Worm (Caenorhabditis elegans) whole organism, L3 larva: Measurements from ENCODE around the gene ser-2.

Experiments used
- R02D3.7 ChIP-seq: fragments of 150-350 bp; optimal IDR thresholded peaks from 2 replicates; lab custom pipeline; 2014; ENCODE audit warnings: missing biosample characterization, missing genetic modification characterization
- ZK546.5 ChIP-seq: sonication (generic microtip); optimal IDR thresholded peaks from 2 replicates; lab custom pipeline; 2017; ENCODE audit warnings: missing biosample characterization, missing genetic modification characterization
- aly-2 ChIP-seq: fragments of 150-350 bp; optimal IDR thresholded peaks from 2 replicates; lab custom pipeline; 2014; ENCODE audit warnings: missing biosample characterization, missing genetic modification characterization
- ama-1 ChIP-seq: fragments of 150-350 bp; optimal IDR thresholded peaks from 2 replicates; lab custom pipeline; 2018
- ceh-16 ChIP-seq: sonication (generic microtip); optimal IDR thresholded peaks from 2 replicates; lab custom pipeline; 2017; ENCODE audit warnings: missing biosample characterization, missing genetic modification characterization
- ceh-28 ChIP-seq: fragments of 150-350 bp; optimal IDR thresholded peaks from 2 replicates; lab custom pipeline; 2014; ENCODE audit warnings: missing biosample characterization, missing genetic modification reagents, missing genetic modification characterization
- ceh-82 ChIP-seq: fragments of 150-350 bp; optimal IDR thresholded peaks from 2 replicates; lab custom pipeline; 2014; ENCODE audit warnings: missing biosample characterization, missing genetic modification characterization
- ceh-9 ChIP-seq: sonication (generic microtip); optimal IDR thresholded peaks from 2 replicates; lab custom pipeline; 2018; ENCODE audit warnings: missing biosample characterization, missing genetic modification characterization
- daf-12 ChIP-seq: fragments of 150-350 bp; optimal IDR thresholded peaks from 2 replicates; lab custom pipeline; 2014; ENCODE audit warnings: missing biosample characterization, missing genetic modification reagents, missing genetic modification characterization
- egl-27 ChIP-seq: sonication (generic microtip); optimal IDR thresholded peaks from 4 replicates; lab custom pipeline; 2017; ENCODE audit warnings: missing biosample characterization, missing genetic modification reagents, missing genetic modification characterization
- egl-5 ChIP-seq: fragments of 150-350 bp; optimal IDR thresholded peaks from 2 replicates; lab custom pipeline; 2017; ENCODE audit warnings: missing biosample characterization, missing genetic modification reagents, missing genetic modification characterization, inconsistent platforms
- elt-1 ChIP-seq: fragments of 150-350 bp; optimal IDR thresholded peaks from 2 replicates; lab custom pipeline; 2014; ENCODE audit warnings: missing biosample characterization, missing genetic modification characterization
- elt-2 ChIP-seq: sonication (generic microtip); optimal IDR thresholded peaks from 2 replicates; lab custom pipeline; 2016; ENCODE audit warnings: missing genetic modification reagents, mild to moderate bottlenecking, missing genetic modification characterization, missing compliant biosample characterization
- elt-3 ChIP-seq, 3 experiments: fragments of 150-350 bp in 1 of 3; sonication (generic microtip) in 2 of 3; optimal IDR thresholded peaks; 2 replicates in 2 of 3; 4 replicates in 1 of 3; lab custom pipeline; 2014 to 2017; ENCODE audit warnings: missing biosample characterization in 3 of 3, missing genetic modification characterization in 3 of 3
- eor-1 ChIP-seq, 2 experiments: fragments of 150-350 bp; optimal IDR thresholded peaks; 2 replicates each; lab custom pipeline; 2014 to 2018; ENCODE audit warnings: missing biosample characterization in 2 of 2, missing genetic modification characterization in 2 of 2
- fkh-10 ChIP-seq: sonication (generic microtip); optimal IDR thresholded peaks from 2 replicates; lab custom pipeline; 2017; ENCODE audit warnings: missing biosample characterization, missing genetic modification reagents, missing genetic modification characterization
- fkh-2 ChIP-seq: fragments of 150-350 bp; optimal IDR thresholded peaks from 2 replicates; lab custom pipeline; 2014; ENCODE audit warnings: missing biosample characterization, missing genetic modification reagents, missing genetic modification characterization
- fos-1 ChIP-seq: fragments of 150-350 bp; optimal IDR thresholded peaks from 2 replicates; lab custom pipeline; 2014; ENCODE audit warnings: missing biosample characterization, missing genetic modification characterization
- hmg-11 ChIP-seq: sonication (generic microtip); optimal IDR thresholded peaks from 2 replicates; lab custom pipeline; 2016; ENCODE audit warnings: missing genetic modification characterization, missing compliant biosample characterization
- jun-1 ChIP-seq: fragments of 150-350 bp; optimal IDR thresholded peaks from 2 replicates; lab custom pipeline; 2014; ENCODE audit warnings: missing biosample characterization, missing genetic modification reagents, missing genetic modification characterization
- lin-15B ChIP-seq: fragments of 150-350 bp; optimal IDR thresholded peaks from 2 replicates; lab custom pipeline; 2014; ENCODE audit warnings: missing biosample characterization, missing genetic modification characterization
- lin-39 ChIP-seq: fragments of 150-350 bp; optimal IDR thresholded peaks from 2 replicates; lab custom pipeline; 2018; ENCODE audit warnings: missing biosample characterization, missing genetic modification reagents, missing genetic modification characterization
- lsy-12 ChIP-seq: sonication (generic microtip); optimal IDR thresholded peaks from 2 replicates; lab custom pipeline; 2016; ENCODE audit warnings: mild to moderate bottlenecking, missing genetic modification characterization, missing compliant biosample characterization
- mdl-1 ChIP-seq: fragments of 150-350 bp; optimal IDR thresholded peaks from 2 replicates; lab custom pipeline; 2014; ENCODE audit warnings: missing biosample characterization, missing genetic modification characterization
- mml-1 ChIP-seq: fragments of 150-350 bp; sonication (generic microtip); optimal IDR thresholded peaks from 3 replicates; lab custom pipeline; 2014; ENCODE audit warnings: missing biosample characterization, missing genetic modification characterization
- nfya-1 ChIP-seq: sonication (generic microtip); optimal IDR thresholded peaks from 2 replicates; lab custom pipeline; 2017; ENCODE audit warnings: missing genetic modification characterization, mild to moderate bottlenecking, missing compliant biosample characterization, antibody characterized with exemption, moderate library complexity; ENCODE audit not compliant: insufficient read depth
- nhr-11 ChIP-seq: fragments of 150-350 bp; optimal IDR thresholded peaks from 2 replicates; lab custom pipeline; 2014; ENCODE audit warnings: missing biosample characterization, missing genetic modification characterization
- nhr-12 ChIP-seq: fragments of 150-350 bp; optimal IDR thresholded peaks from 2 replicates; lab custom pipeline; 2014; ENCODE audit warnings: missing biosample characterization, missing genetic modification characterization
- nhr-23 ChIP-seq: fragments of 150-350 bp; optimal IDR thresholded peaks from 2 replicates; lab custom pipeline; 2014; ENCODE audit warnings: missing biosample characterization, missing genetic modification reagents, missing genetic modification characterization
- nhr-237 ChIP-seq: fragments of 150-350 bp; optimal IDR thresholded peaks from 2 replicates; lab custom pipeline; 2014; ENCODE audit warnings: missing biosample characterization, missing genetic modification characterization
- nhr-25 ChIP-seq: sonication (generic microtip); optimal IDR thresholded peaks from 2 replicates; lab custom pipeline; 2017; ENCODE audit warnings: missing biosample characterization, missing genetic modification characterization
- nhr-28 ChIP-seq: fragments of 150-350 bp; optimal IDR thresholded peaks from 2 replicates; lab custom pipeline; 2014; ENCODE audit warnings: missing biosample characterization, missing genetic modification characterization
- nhr-43 ChIP-seq: sonication (generic microtip); optimal IDR thresholded peaks from 2 replicates; lab custom pipeline; 2016; ENCODE audit warnings: mild to moderate bottlenecking, missing genetic modification characterization, missing compliant biosample characterization; ENCODE audit not compliant: poor library complexity, severe bottlenecking
- nhr-67 ChIP-seq: fragments of 150-350 bp; optimal IDR thresholded peaks from 2 replicates; lab custom pipeline; 2014; ENCODE audit warnings: missing biosample characterization, missing genetic modification characterization
- nhr-76 ChIP-seq: fragments of 150-350 bp; sonication (generic microtip); optimal IDR thresholded peaks from 5 replicates; lab custom pipeline; 2014; ENCODE audit warnings: missing biosample characterization, missing genetic modification characterization
- nhr-77 ChIP-seq: fragments of 150-350 bp; optimal IDR thresholded peaks from 2 replicates; lab custom pipeline; 2014; ENCODE audit warnings: missing biosample characterization, missing genetic modification characterization
- pha-4 ChIP-seq: fragments of 150-350 bp; optimal IDR thresholded peaks from 2 replicates; lab custom pipeline; 2014; ENCODE audit warnings: missing biosample characterization, missing genetic modification reagents, missing genetic modification characterization
- pqm-1 ChIP-seq: fragments of 150-350 bp; optimal IDR thresholded peaks from 2 replicates; lab custom pipeline; 2017; ENCODE audit warnings: missing biosample characterization, missing genetic modification characterization, inconsistent platforms
- sea-2 ChIP-seq: fragments of 150-350 bp; sonication (generic microtip); optimal IDR thresholded peaks from 4 replicates; lab custom pipeline; 2014; ENCODE audit warnings: missing biosample characterization, missing genetic modification reagents, missing genetic modification characterization
- skn-1 ChIP-seq: fragments of 150-350 bp; optimal IDR thresholded peaks from 2 replicates; lab custom pipeline; 2014; ENCODE audit warnings: missing biosample characterization, missing genetic modification characterization
- snpc-4 ChIP-seq: fragments of 150-350 bp; optimal IDR thresholded peaks from 2 replicates; lab custom pipeline; 2014; ENCODE audit warnings: missing biosample characterization, missing genetic modification characterization
- tbx-2 ChIP-seq: sonication (generic microtip); optimal IDR thresholded peaks from 2 replicates; lab custom pipeline; 2016; ENCODE audit warnings: mild to moderate bottlenecking, missing genetic modification characterization, missing compliant biosample characterization
- unc-39 ChIP-seq: sonication (generic microtip); optimal IDR thresholded peaks from 4 replicates; lab custom pipeline; 2017; ENCODE audit warnings: missing biosample characterization, missing genetic modification characterization
- unc-62 ChIP-seq: fragments of 150-350 bp; sonication (generic microtip); optimal IDR thresholded peaks from 4 replicates; lab custom pipeline; 2014; ENCODE audit warnings: missing biosample characterization, missing genetic modification reagents, missing genetic modification characterization
- zag-1 ChIP-seq: fragments of 150-350 bp; optimal IDR thresholded peaks from 2 replicates; lab custom pipeline; 2014; ENCODE audit warnings: missing biosample characterization, missing genetic modification characterization
- ztf-11 ChIP-seq: fragments of 150-350 bp; optimal IDR thresholded peaks from 2 replicates; lab custom pipeline; 2014; ENCODE audit warnings: missing biosample characterization, missing genetic modification characterization
- ztf-4 ChIP-seq: fragments of 150-350 bp; optimal IDR thresholded peaks from 2 replicates; lab custom pipeline; 2014; ENCODE audit warnings: missing biosample characterization, missing genetic modification characterization

Gene ser-2

ce11 chrX:15274827-15275761 is 27.7 kb downstream of the ser-2 start:
- TF ChIP-seq egl-27 (tag; lab: Kevin White, UChicago), result peak; percentile 82
- peak; percentile 81 for TF ChIP-seq mdl-1 (tag; lab: Kevin White, UChicago)
- peak; percentile 76 for TF ChIP-seq fos-1 (tag; lab: Kevin White, UChicago)
- TF ChIP-seq R02D3.7 (tag; lab: Kevin White, UChicago), result peak; percentile 63
- TF ChIP-seq daf-12 (tag; lab: Kevin White, UChicago), result no peak
- TF ChIP-seq eor-1 (tag; optimal IDR thresholded peaks at IDR 0.05; lab: Kevin White, UChicago), result no peak
- TF ChIP-seq nhr-67 (tag; lab: Kevin White, UChicago), result no peak
- peak; percentile 82 for TF ChIP-seq tbx-2 (tag; lab: Kevin White, UChicago)
- TF ChIP-seq nhr-28, result no peak
- peak; percentile 88 for TF ChIP-seq nhr-23
- TF ChIP-seq ceh-28 (tag; lab: Kevin White, UChicago), result peak; percentile 60
- TF ChIP-seq ztf-4 (tag; lab: Kevin White, UChicago), result peak; percentile 67
- no peak for TF ChIP-seq elt-3 (tag; optimal IDR thresholded peaks at IDR 0.05; lab: Kevin White, UChicago)
- no peak for TF ChIP-seq ZK546.5 (tag; lab: Kevin White, UChicago)
- TF ChIP-seq elt-1 (tag; lab: Kevin White, UChicago), result peak; percentile 19
- TF ChIP-seq unc-62 (GFP tag; lab: Kevin White, UChicago), result peak; percentile 29
- no peak for TF ChIP-seq ceh-16 (tag; lab: Kevin White, UChicago)
- peak; percentile 73 for TF ChIP-seq elt-2
- TF ChIP-seq lin-39 (tag; lab: Kevin White, UChicago), result no peak
- peak; percentile 83 for TF ChIP-seq nfya-1
- no peak for TF ChIP-seq ceh-9 (tag; lab: Kevin White, UChicago)
- no peak for TF ChIP-seq nhr-237 (tag; lab: Kevin White, UChicago)
- no peak for TF ChIP-seq hmg-11 (tag; lab: Kevin White, UChicago)
- TF ChIP-seq ceh-82, result no peak
- TF ChIP-seq nhr-76 (tag; lab: Kevin White, UChicago), result no peak
- no peak for TF ChIP-seq egl-5 (tag; lab: Kevin White, UChicago)
- peak; percentile 43 for TF ChIP-seq snpc-4 (tag; lab: Kevin White, UChicago)
- TF ChIP-seq pqm-1 (tag; lab: Kevin White, UChicago), result peak; percentile 28
- TF ChIP-seq nhr-25, result peak; percentile 98
- TF ChIP-seq nhr-12, result no peak
- peak; percentile 4 for TF ChIP-seq ama-1 (lab: Kevin White, UChicago)
- peak; percentile 70 for TF ChIP-seq lsy-12 (tag; lab: Kevin White, UChicago)
- no peak for TF ChIP-seq fkh-2 (tag; lab: Kevin White, UChicago)
- TF ChIP-seq ztf-11 (tag; lab: Kevin White, UChicago), result no peak
- no peak for TF ChIP-seq sea-2 (GFP tag; lab: Kevin White, UChicago)
- peak; percentile 3 for TF ChIP-seq nhr-77 (tag; lab: Kevin White, UChicago)
- TF ChIP-seq skn-1 (tag; lab: Kevin White, UChicago), result peak; percentile 73
- TF ChIP-seq unc-39 (tag; lab: Kevin White, UChicago), result no peak
- TF ChIP-seq mml-1, result no peak
- TF ChIP-seq zag-1 (tag; lab: Kevin White, UChicago), result no peak
- TF ChIP-seq pha-4 (tag; lab: Kevin White, UChicago), result peak; percentile 90
- peak; percentile 93 for TF ChIP-seq nhr-43
- TF ChIP-seq lin-15B (tag; lab: Kevin White, UChicago), result no peak
- TF ChIP-seq aly-2 (tag; lab: Kevin White, UChicago), result no peak
- TF ChIP-seq nhr-11 (tag; lab: Kevin White, UChicago), result peak; percentile 86
- no peak for TF ChIP-seq fkh-10
- peak; percentile 90 for TF ChIP-seq jun-1 (tag; lab: Kevin White, UChicago)
